Fruit fly (Drosophila melanogaster) Kc167 (cell line): ENCODE results near the gene CkIalpha.

Experiments used
- Myc ChIP-seq: fragments of >200 bp; optimal IDR thresholded peaks from 2 replicates; lab custom pipeline; 2017; ENCODE audit warnings: missing external identifiers
- h ChIP-seq: fragments of >200 bp; optimal IDR thresholded peaks from 3 replicates; lab custom pipeline; 2018; ENCODE audit warnings: missing external identifiers
- insv ChIP-seq: fragments of >200 bp; optimal IDR thresholded peaks from 3 replicates; lab custom pipeline; 2018; ENCODE audit warnings: missing external identifiers
- psq ChIP-seq: fragments of >200 bp; optimal IDR thresholded peaks from 2 replicates; lab custom pipeline; 2017; ENCODE audit warnings: missing external identifiers

DNA sequence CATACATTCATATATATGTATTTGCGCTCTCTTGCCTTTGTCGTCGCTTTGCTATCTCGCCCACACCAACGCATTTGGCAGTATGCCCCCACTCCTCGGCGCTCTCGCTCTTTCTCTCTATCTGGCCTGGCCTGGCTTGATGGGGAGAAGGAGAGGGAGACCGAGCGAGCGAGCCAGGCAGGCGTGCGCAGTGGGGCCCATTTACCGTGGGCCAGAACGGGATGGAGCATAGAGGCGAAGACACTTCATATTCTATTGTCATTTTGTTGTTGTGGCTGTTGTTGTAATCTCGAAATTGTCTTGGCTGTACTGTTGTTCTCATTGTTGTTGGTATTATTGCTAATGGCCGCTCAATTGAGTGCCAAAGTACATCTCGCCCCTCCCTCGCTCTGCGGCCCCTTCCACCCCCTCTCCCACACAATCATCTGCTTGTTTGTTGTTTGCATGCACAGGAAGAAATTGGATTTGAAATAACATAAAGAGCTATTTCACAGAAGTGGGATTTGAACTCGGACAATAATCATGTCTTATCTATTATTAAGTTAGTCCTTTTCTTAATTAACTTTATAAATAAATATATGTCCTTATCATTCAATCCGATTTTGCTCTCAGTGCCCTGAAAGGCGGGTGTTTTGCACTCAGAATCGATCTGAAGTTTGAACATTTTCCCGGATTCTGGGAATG, 11.8 kb downstream of the CkIalpha start:
- TF ChIP-seq psq (lab: Kevin White, UChicago), result no peak
- TF ChIP-seq Myc (lab: Kevin White, UChicago), result no peak
- TF ChIP-seq insv (lab: Kevin White, UChicago), result peak; percentile 81
- TF ChIP-seq h (lab: Kevin White, UChicago), result peak; percentile 64
